Worm (Caenorhabditis elegans) whole organism, L1 larva: ENCODE measurements around the gene clic-1.

ENCODE experiments used
- dpl-1 ChIP-seq, 3 experiments: fragments of 150-350 bp in 2 of 3; sonication (generic microtip) in 1 of 3; optimal IDR thresholded peaks; 2 replicates each; lab custom pipeline; 2014 to 2017; ENCODE audit warnings: missing biosample characterization in 3 of 3, missing genetic modification characterization in 3 of 3, missing genetic modification reagents in 3 of 3
- elt-3 ChIP-seq, 6 experiments: fragments of 150-350 bp in 1 of 6; sonication (generic microtip); optimal IDR thresholded peaks; 2 replicates each; lab custom pipeline; 2017 to 2018; ENCODE audit warnings: missing biosample characterization in 6 of 6, missing genetic modification characterization in 6 of 6, inconsistent platforms in 1 of 6
- jun-1 ChIP-seq: fragments of 150-350 bp; optimal IDR thresholded peaks from 2 replicates; lab custom pipeline; 2014; ENCODE audit warnings: missing biosample characterization, missing genetic modification reagents, missing genetic modification characterization
- mef-2 ChIP-seq: fragments of 150-350 bp; optimal IDR thresholded peaks from 2 replicates; lab custom pipeline; 2014; ENCODE audit warnings: missing biosample characterization, missing genetic modification characterization
- mep-1 ChIP-seq: fragments of 150-350 bp; optimal IDR thresholded peaks from 2 replicates; lab custom pipeline; 2014; ENCODE audit warnings: missing biosample characterization, missing genetic modification characterization

- TF ChIP-seq jun-1 (no peak), mep-1 (tag; lab: Kevin White, UChicago) (no peak), elt-3 (tag; optimal IDR thresholded peaks at IDR 0.05; lab: Kevin White, UChicago) (no peak), mef-2 (tag; lab: Kevin White, UChicago) (no peak), dpl-1 (GFP tag; optimal IDR thresholded peaks at IDR 0.05; lab: Kevin White, UChicago) (no peak)
These were observed 12.8 kb downstream of the clic-1 start, which contains the start of gene ZK105.14 for ce11 chrV:7721945-7722344.
